Worm (Caenorhabditis elegans) whole organism, late embryonic: ENCODE measurements around the gene fipr-29.

ENCODE experiments used
- C38D4.7 ChIP-seq: fragments of 200-800 bp; sonication (Bioruptor generic); optimal IDR thresholded peaks from 2 replicates; lab custom pipeline; 2018; ENCODE audit warnings: mild to moderate bottlenecking, missing genetic modification characterization, moderate library complexity, missing compliant biosample characterization
- ama-1 ChIP-seq: fragments of 150-350 bp; optimal IDR thresholded peaks from 2 replicates; lab custom pipeline; 2014
- elt-2 ChIP-seq: sonication (generic microtip); optimal IDR thresholded peaks from 2 replicates; lab custom pipeline; 2016; ENCODE audit warnings: missing genetic modification reagents, missing genetic modification characterization, missing compliant biosample characterization
- fax-1 ChIP-seq: sonication (generic microtip); optimal IDR thresholded peaks from 2 replicates; lab custom pipeline; 2016; ENCODE audit warnings: missing genotype, missing genetic modification characterization, missing compliant biosample characterization
- nhr-11 ChIP-seq: fragments of 150-350 bp; optimal IDR thresholded peaks from 2 replicates; lab custom pipeline; 2014; ENCODE audit warnings: missing biosample characterization, missing genetic modification characterization
- pax-1 ChIP-seq: fragments of 150-350 bp; optimal IDR thresholded peaks from 2 replicates; lab custom pipeline; 2014; ENCODE audit warnings: missing biosample characterization, missing genetic modification characterization
- pha-4 ChIP-seq: fragments of 150-350 bp; optimal IDR thresholded peaks from 2 replicates; lab custom pipeline; 2018; ENCODE audit warnings: missing biosample characterization, missing genetic modification reagents, missing genetic modification characterization
- unc-3 ChIP-seq, 2 experiments: fragments of 200-800 bp in 1 of 2; sonication (Bioruptor generic) in 1 of 2; sonication (generic microtip) in 1 of 2; conservative IDR thresholded peaks in 1 of 2; optimal IDR thresholded peaks in 1 of 2; 2 replicates each; pipeline versions ENCODE4 v1.3.6 to Lab custom; 2016 to 2022; ENCODE audit warnings: missing compliant biosample characterization in 2 of 2, missing genetic modification characterization in 2 of 2, missing genetic modification reagents in 1 of 2
- unc-55 ChIP-seq: sonication (generic microtip); optimal IDR thresholded peaks from 2 replicates; lab custom pipeline; 2017; ENCODE audit warnings: missing biosample characterization, missing genetic modification reagents, missing genetic modification characterization
- zip-5 ChIP-seq: sonication (generic microtip); optimal IDR thresholded peaks from 2 replicates; lab custom pipeline; 2016; ENCODE audit warnings: missing genetic modification characterization, missing compliant biosample characterization

ce11 chrIII:3109564-3109963 is 49.4 kb upstream of the fipr-29 start:
- TF ChIP-seq nhr-11 (tag; lab: Kevin White, UChicago) (no peak), unc-3 (GFP tag; conservative IDR thresholded peaks at IDR 0.05; lab: Robert Waterston, UW) (no peak), unc-3 (tag; optimal IDR thresholded peaks at IDR 0.05; lab: Kevin White, UChicago) (no peak), unc-55 (no peak), fax-1 (no peak), pha-4 (tag; lab: Kevin White, UChicago) (no peak), ama-1 (no peak), C38D4.7 (GFP tag; lab: Kevin White, UChicago) (no peak), elt-2 (tag; lab: Kevin White, UChicago) (no peak), zip-5 (no peak), pax-1 (tag; lab: Kevin White, UChicago) (no peak)
